Worm (Caenorhabditis elegans) whole organism, L4 larva: Measurements from ENCODE around the gene athp-3.
A peak's percentile ranks its signal among the peaks of the same experiment; 100 is the strongest.

Experiments used
- F37D6.2 ChIP-seq: sonication (generic microtip); optimal IDR thresholded peaks from 2 replicates; lab custom pipeline; 2016; ENCODE audit warnings: mild to moderate bottlenecking, missing genetic modification characterization, missing compliant biosample characterization
- F49E8.2 ChIP-seq: sonication (generic microtip); optimal IDR thresholded peaks from 2 replicates; lab custom pipeline; 2016; ENCODE audit warnings: missing compliant biosample characterization, mild to moderate bottlenecking, missing genetic modification characterization, borderline replicate concordance
- R02D3.7 ChIP-seq: fragments of 150-350 bp; sonication (generic microtip); optimal IDR thresholded peaks from 3 replicates; lab custom pipeline; 2014; ENCODE audit warnings: missing biosample characterization, missing genetic modification characterization
- T26A8.4 ChIP-seq: fragments of 200-800 bp; sonication (Bioruptor generic); IDR thresholded peaks from 2 replicates; pipeline ENCODE4 v1.3.6; 2022; ENCODE audit warnings: missing genetic modification characterization, missing compliant biosample characterization
- Y105C5A.15 ChIP-seq: fragments of 200-800 bp; sonication (Bioruptor generic); IDR thresholded peaks from 2 replicates; pipeline ENCODE4 v1.3.6; 2022; ENCODE audit warnings: missing genetic modification characterization, missing compliant biosample characterization
- Y48G9A.11 ChIP-seq: fragments of 200-800 bp; sonication (Bioruptor generic); IDR thresholded peaks from 2 replicates; pipeline ENCODE4 v1.3.6; 2022; ENCODE audit warnings: missing genetic modification reagents, missing genetic modification characterization, missing compliant biosample characterization
- ZK337.2 ChIP-seq: fragments of 200-800 bp; sonication (Bioruptor generic); IDR thresholded peaks from 2 replicates; pipeline ENCODE4 v1.3.6; 2022; ENCODE audit warnings: missing genetic modification reagents, missing genetic modification characterization, missing compliant biosample characterization
- ZK546.5 ChIP-seq, 2 experiments: sonication (generic microtip); optimal IDR thresholded peaks; 2 replicates each; lab custom pipeline; 2017; ENCODE audit warnings: missing biosample characterization in 2 of 2, missing genetic modification characterization in 2 of 2
- aha-1 ChIP-seq: fragments of 150-350 bp; peaks from one replicate; lab custom pipeline; 2014; ENCODE audit warnings: missing biosample characterization, missing genetic modification characterization
- ama-1 ChIP-seq: fragments of 150-350 bp; optimal IDR thresholded peaks from 2 replicates; lab custom pipeline; 2014; ENCODE audit warnings: inconsistent platforms, mixed read lengths
- arid-1 ChIP-seq: fragments of 200-800 bp; sonication (Bioruptor generic); conservative IDR thresholded peaks from 2 replicates; pipeline ENCODE4 v1.3.6; 2022; ENCODE audit warnings: missing genetic modification reagents, missing genetic modification characterization, missing compliant biosample characterization
- cey-2 ChIP-seq: sonication (generic microtip); optimal IDR thresholded peaks from 3 replicates; lab custom pipeline; 2017; ENCODE audit warnings: missing genetic modification characterization, mild to moderate bottlenecking, missing compliant biosample characterization, antibody characterized with exemption, borderline replicate concordance; ENCODE audit not compliant: insufficient read depth
- daf-16 ChIP-seq, 3 experiments: sonication (generic microtip); optimal IDR thresholded peaks; 2 replicates each; lab custom pipeline; 2016 to 2017; ENCODE audit warnings: missing genetic modification characterization in 3 of 3, missing genetic modification reagents in 3 of 3, mild to moderate bottlenecking in 2 of 3, missing compliant biosample characterization in 2 of 3, missing biosample characterization in 1 of 3, moderate library complexity in 1 of 3
- dpl-1 ChIP-seq: fragments of 150-350 bp; optimal IDR thresholded peaks from 2 replicates; lab custom pipeline; 2014; ENCODE audit warnings: missing biosample characterization, missing genetic modification reagents, missing genetic modification characterization
- dve-1 ChIP-seq: sonication (generic microtip); optimal IDR thresholded peaks from 2 replicates; lab custom pipeline; 2017; ENCODE audit warnings: antibody characterized with exemption, mild to moderate bottlenecking, missing genetic modification characterization, missing compliant biosample characterization; ENCODE audit not compliant: insufficient read depth
- egl-27 ChIP-seq: sonication (generic microtip); optimal IDR thresholded peaks from 3 replicates; lab custom pipeline; 2017; ENCODE audit warnings: missing biosample characterization, missing genetic modification reagents, missing genetic modification characterization
- fkh-10 ChIP-seq: fragments of 150-350 bp; optimal IDR thresholded peaks from 2 replicates; lab custom pipeline; 2014; ENCODE audit warnings: missing biosample characterization, missing genetic modification reagents, missing genetic modification characterization
- fos-1 ChIP-seq: fragments of 150-350 bp; optimal IDR thresholded peaks from 2 replicates; lab custom pipeline; 2014; ENCODE audit warnings: missing biosample characterization, missing genetic modification characterization
- jun-1 ChIP-seq: fragments of 150-350 bp; optimal IDR thresholded peaks from 2 replicates; lab custom pipeline; 2014; ENCODE audit warnings: missing biosample characterization, missing genetic modification reagents, missing genetic modification characterization
- lin-38 ChIP-seq: fragments of 200-800 bp; sonication (Bioruptor generic); IDR thresholded peaks from 2 replicates; pipeline ENCODE4 v1.3.6; 2022; ENCODE audit warnings: missing genetic modification reagents, missing genetic modification characterization, missing compliant biosample characterization
- lir-3 ChIP-seq: sonication (generic microtip); optimal IDR thresholded peaks from 2 replicates; lab custom pipeline; 2016; ENCODE audit warnings: mild to moderate bottlenecking, missing genetic modification characterization, missing compliant biosample characterization
- lsy-2 ChIP-seq, 2 experiments: fragments of 150-350 bp in 1 of 2; sonication (generic microtip) in 1 of 2; optimal IDR thresholded peaks; 2 replicates each; lab custom pipeline; 2014 to 2017; ENCODE audit warnings: missing biosample characterization in 2 of 2, missing genetic modification characterization in 2 of 2
- mes-2 ChIP-seq: sonication (generic microtip); optimal IDR thresholded peaks from 2 replicates; lab custom pipeline; 2016; ENCODE audit warnings: missing genotype, mild to moderate bottlenecking, missing genetic modification characterization, missing compliant biosample characterization; ENCODE audit not compliant: poor library complexity, severe bottlenecking
- pha-4 ChIP-seq, 2 experiments: fragments of 150-350 bp in 1 of 2; fragments of 200-800 bp in 1 of 2; sonication (Bioruptor generic) in 1 of 2; IDR thresholded peaks in 1 of 2; optimal IDR thresholded peaks in 1 of 2; 2 replicates each; pipeline versions ENCODE4 v1.3.6 to Lab custom; 2014 to 2022; ENCODE audit warnings: missing genetic modification characterization in 2 of 2, missing genetic modification reagents in 2 of 2, missing biosample characterization in 1 of 2, missing compliant biosample characterization in 1 of 2
- rbr-2 ChIP-seq: sonication (generic microtip); optimal IDR thresholded peaks from 2 replicates; lab custom pipeline; 2016; ENCODE audit warnings: missing genotype, missing genetic modification characterization, missing compliant biosample characterization
- snpc-1.2 ChIP-seq: fragments of 200-800 bp; sonication (Bioruptor generic); IDR thresholded peaks from 2 replicates; pipeline ENCODE4 v1.3.6; 2022; ENCODE audit warnings: missing genetic modification reagents, missing genetic modification characterization, missing compliant biosample characterization
- unc-130 ChIP-seq: sonication (generic microtip); optimal IDR thresholded peaks from 2 replicates; lab custom pipeline; 2016; ENCODE audit warnings: missing genetic modification reagents, missing genetic modification characterization, missing compliant biosample characterization
- unc-62 ChIP-seq, 3 experiments: fragments of 150-350 bp in 1 of 3; sonication (generic microtip); optimal IDR thresholded peaks in 2 of 3; peaks in 1 of 3; 1 replicate in 1 of 3; 2 replicates in 2 of 3; lab custom pipeline; 2014 to 2017; ENCODE audit warnings: missing biosample characterization in 3 of 3, missing genetic modification characterization in 3 of 3, missing genetic modification reagents in 3 of 3, missing genotype in 1 of 3
- zfp-3 ChIP-seq: fragments of 200-800 bp; sonication (Bioruptor generic); conservative IDR thresholded peaks from 2 replicates; pipeline ENCODE4 v1.3.6; 2022; ENCODE audit warnings: missing genetic modification reagents, missing genetic modification characterization, missing compliant biosample characterization
- ztf-11 ChIP-seq: fragments of 150-350 bp; optimal IDR thresholded peaks from 2 replicates; lab custom pipeline; 2014; ENCODE audit warnings: missing biosample characterization, missing genetic modification characterization

athp-3 gene

ce11 chrIV:17048257-17048656 lies at the start of gene athp-3:
TSS of gene athp-3 (minus strand) at chrIV:17048357.
- TF ChIP-seq dpl-1, result no peak
- TF ChIP-seq snpc-1.2 (GFP tag; lab: Robert Waterston, UW), result no peak
- TF ChIP-seq ZK546.5 (tag; optimal IDR thresholded peaks at IDR 0.05; lab: Kevin White, UChicago), result no peak
- TF ChIP-seq Y48G9A.11, result no peak
- no peak for TF ChIP-seq unc-130 (GFP tag; lab: Kevin White, UChicago)
- no peak for TF ChIP-seq F37D6.2 (tag; lab: Kevin White, UChicago)
- no peak for TF ChIP-seq ama-1 (lab: Kevin White, UChicago)
- TF ChIP-seq ZK337.2, result no peak
- no peak for TF ChIP-seq lsy-2 (tag; optimal IDR thresholded peaks at IDR 0.05; lab: Kevin White, UChicago)

ce11 chrIV:17096168-17096567 lies 48.0 kb upstream of the athp-3 start, which contains the start of gene Y116A8C.27:
TSS of gene Y116A8C.27 (minus strand) at chrIV:17096268.
- no peak for TF ChIP-seq R02D3.7 (tag; lab: Kevin White, UChicago)
- no peak for TF ChIP-seq snpc-1.2 (GFP tag; lab: Robert Waterston, UW)
- no peak for TF ChIP-seq egl-27 (tag; lab: Kevin White, UChicago)
- no peak for TF ChIP-seq Y105C5A.15 (GFP tag; lab: Robert Waterston, UW)
- no peak for TF ChIP-seq cey-2
- TF ChIP-seq ama-1 (lab: Kevin White, UChicago), result peak; percentile 32
- no peak for TF ChIP-seq jun-1 (tag; lab: Kevin White, UChicago)

- TF ChIP-seq unc-62 (GFP tag; optimal IDR thresholded peaks at IDR 0.05 in 1 of 2; lab: Kevin White, UChicago), result peak in 1 of 2 experiments; percentile 25
- TF ChIP-seq unc-62 (tag; optimal IDR thresholded peaks at IDR 0.05; lab: Kevin White, UChicago), result no peak
- no peak for TF ChIP-seq pha-4 (GFP tag; IDR thresholded peaks at IDR 0.05; lab: Robert Waterston, UW)
- peak; percentile 27 for TF ChIP-seq pha-4 (tag; optimal IDR thresholded peaks at IDR 0.05; lab: Kevin White, UChicago)
- TF ChIP-seq fos-1 (tag; lab: Kevin White, UChicago), result no peak
- peak; percentile 14 for TF ChIP-seq dve-1
These were observed 45.5 kb upstream of the athp-3 start, which contains the start of gene Y116A8C.29 for ce11 chrIV:17093701-17094100. TSS of gene Y116A8C.29 (plus strand) at chrIV:17094028.

ce11 chrIV:17088849-17089248 lies 40.7 kb upstream of the athp-3 start, which contains the start of gene Y116A8C.43:
TSS of gene Y116A8C.43 (plus strand) at chrIV:17088851.
- TF ChIP-seq unc-130 (GFP tag; lab: Kevin White, UChicago) (peak; percentile 56), mes-2 (tag; lab: Kevin White, UChicago) (peak; percentile 23), rbr-2 (tag; lab: Kevin White, UChicago) (peak; percentile 9), T26A8.4 (GFP tag; lab: Robert Waterston, UW) (0 out of 2 replicates have a peak, but pooled peaks have one; percentile 27), F49E8.2 (tag; lab: Kevin White, UChicago) (peak; percentile 79), ama-1 (lab: Kevin White, UChicago) (peak; percentile 84), aha-1 (tag; lab: Kevin White, UChicago) (peak; percentile 76), lin-38 (GFP tag; lab: Robert Waterston, UW) (peak; percentile 73), daf-16 (GFP tag; optimal IDR thresholded peaks at IDR 0.05; lab: Kevin White, UChicago) (no peak), daf-16 (tag; optimal IDR thresholded peaks at IDR 0.05; lab: Kevin White, UChicago) (peak; percentile 27), ztf-11 (tag; lab: Kevin White, UChicago) (no peak), F37D6.2 (tag; lab: Kevin White, UChicago) (no peak), fkh-10 (no peak), zfp-3 (GFP tag; lab: Robert Waterston, UW) (0 out of 2 replicates have a peak, but pooled peaks have one; percentile 17), arid-1 (peak; percentile 11; the same call in 1 of the 2 replicates), lir-3 (tag; lab: Kevin White, UChicago) (no peak)
